Fruit fly (Drosophila melanogaster): ENCODE data around the gene Ipp.

Gene Ipp

DNA sequence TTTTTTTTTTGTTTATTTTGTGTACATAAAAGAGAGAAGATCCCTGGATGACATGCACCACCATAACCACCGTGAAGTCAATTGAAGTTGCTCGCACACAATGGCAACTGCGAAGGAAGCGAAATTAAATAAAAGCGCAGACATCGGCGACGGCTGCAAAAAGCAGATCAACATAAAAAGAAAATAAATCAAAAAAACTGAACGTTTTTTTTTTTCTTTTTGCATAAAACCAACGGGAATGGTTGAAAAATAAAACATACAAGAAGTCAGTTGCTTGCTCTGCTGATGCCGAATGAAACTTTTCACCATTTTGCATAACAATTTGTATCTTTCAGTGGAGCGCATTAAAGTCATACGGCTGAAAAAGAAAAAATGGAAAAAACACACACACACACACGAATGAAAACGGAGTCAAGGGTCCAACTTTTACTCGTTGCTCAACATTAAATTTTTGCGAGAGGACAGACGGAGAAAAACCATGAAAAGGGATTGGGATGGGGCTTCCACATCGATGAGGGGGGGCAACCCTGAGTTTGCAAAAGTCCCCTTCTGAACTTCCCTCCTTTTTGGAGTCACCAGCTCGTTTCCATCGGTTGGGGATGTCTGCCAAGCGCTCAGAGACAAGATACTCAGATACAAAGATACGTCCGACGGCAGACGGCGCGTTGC is 47.8 kb downstream of the Ipp start (continued):
- TF ChIP-seq CG4730 (GFP tag; IDR thresholded peaks at IDR 0.05): no peak
- no peak for TF ChIP-seq CG11695 (GFP tag; IDR thresholded peaks at IDR 0.05)
- TF ChIP-seq bsh (GFP tag; optimal IDR thresholded peaks at IDR 0.05): peak in 1 of 2 experiments; percentile 41
- TF ChIP-seq sd (tag; optimal IDR thresholded peaks at IDR 0.05): no peak
- 0 out of 3 replicates have a peak, but pooled peaks have one; percentile 47 for TF ChIP-seq CG2199 (GFP tag; IDR thresholded peaks at IDR 0.05)
- TF ChIP-seq prd (optimal IDR thresholded peaks at IDR 0.05): no peak
- no peak for TF ChIP-seq prd (GFP tag; IDR thresholded peaks at IDR 0.05)
- no peak for TF ChIP-seq Blimp-1 (GFP tag; optimal IDR thresholded peaks at IDR 0.05)
- no peak for TF ChIP-seq chinmo (GFP tag; IDR thresholded peaks at IDR 0.05; ENCODE audit: partially characterized antibody)
- TF ChIP-seq CrebB (tag; optimal IDR thresholded peaks at IDR 0.05): no peak
- TF ChIP-seq CG34376 (GFP tag; optimal IDR thresholded peaks at IDR 0.05): no peak
- TF ChIP-seq Nf-YA (GFP tag; IDR thresholded peaks at IDR 0.05): no peak
- TF ChIP-seq CG9817 (tag; optimal IDR thresholded peaks at IDR 0.05): no peak
- TF ChIP-seq slbo (GFP tag; IDR thresholded peaks at IDR 0.05): no peak
- no peak for TF ChIP-seq bowl (GFP tag; IDR thresholded peaks at IDR 0.05)
- TF ChIP-seq HmgZ (tag; optimal IDR thresholded peaks at IDR 0.05): no peak
- no peak for TF ChIP-seq pfk (GFP tag; optimal IDR thresholded peaks at IDR 0.05)
- TF ChIP-seq luna (GFP tag; optimal IDR thresholded peaks at IDR 0.05): no peak
- no peak for TF ChIP-seq lab (GFP tag; optimal IDR thresholded peaks at IDR 0.05)
- TF ChIP-seq Kr (GFP tag; optimal IDR thresholded peaks at IDR 0.05): no peak
- no peak for TF ChIP-seq CG15514 (GFP tag; optimal IDR thresholded peaks at IDR 0.05)
- TF ChIP-seq lmd (GFP tag; IDR thresholded peaks at IDR 0.05): no peak
- no peak for TF ChIP-seq CG1529 (GFP tag; optimal IDR thresholded peaks at IDR 0.05)
- no peak for TF ChIP-seq dati (GFP tag; IDR thresholded peaks at IDR 0.05)
- no peak for TF ChIP-seq wdn (GFP tag; IDR thresholded peaks at IDR 0.05)
- no peak for TF ChIP-seq yki (optimal IDR thresholded peaks at IDR 0.05)
- TF ChIP-seq CG10543 (GFP tag; optimal IDR thresholded peaks at IDR 0.05): no peak
- no peak for TF ChIP-seq ftz-f1 (GFP tag; optimal IDR thresholded peaks at IDR 0.05)
- TF ChIP-seq CG7987 (GFP tag; optimal IDR thresholded peaks at IDR 0.05): no peak
- TF ChIP-seq CG9932 (GFP tag; IDR thresholded peaks at IDR 0.05): no peak
- no peak for TF ChIP-seq shn (GFP tag; optimal IDR thresholded peaks at IDR 0.05)
- no peak for TF ChIP-seq Chrac-16 (GFP tag; optimal IDR thresholded peaks at IDR 0.05)
- no peak for TF ChIP-seq Dfd (GFP tag; optimal IDR thresholded peaks at IDR 0.05)
- no peak for TF ChIP-seq CG2678 (tag; optimal IDR thresholded peaks at IDR 0.05)
- TF ChIP-seq toy (GFP tag; IDR thresholded peaks at IDR 0.05): no peak
- no peak for TF ChIP-seq mirr (GFP tag; optimal IDR thresholded peaks at IDR 0.05)
- TF ChIP-seq nom (GFP tag; optimal IDR thresholded peaks at IDR 0.05): peak; percentile 93
- no peak for TF ChIP-seq hb (GFP tag; IDR thresholded peaks at IDR 0.05; ENCODE audit: partially characterized antibody)
- no peak for TF ChIP-seq bab2 (GFP tag; optimal IDR thresholded peaks at IDR 0.05)
- TF ChIP-seq zf30C (GFP tag; optimal IDR thresholded peaks at IDR 0.05): no peak
- no peak for TF ChIP-seq maf-S (GFP tag; optimal IDR thresholded peaks at IDR 0.05)
- TF ChIP-seq grau (tag; optimal IDR thresholded peaks at IDR 0.05): no peak
- TF ChIP-seq CG10979 (tag; optimal IDR thresholded peaks at IDR 0.05): no peak
- no peak for TF ChIP-seq da (GFP tag; optimal IDR thresholded peaks at IDR 0.05)
- TF ChIP-seq CG18011 (GFP tag; optimal IDR thresholded peaks at IDR 0.05): no peak
- TF ChIP-seq Pdp1 (GFP tag; optimal IDR thresholded peaks at IDR 0.05): peak in 1 of 2 experiments; percentile 64
- TF ChIP-seq CG11456 (GFP tag; IDR thresholded peaks at IDR 0.05): no peak
- TF ChIP-seq Ada2b (GFP tag; IDR thresholded peaks at IDR 0.05): 0 out of 2 replicates have a peak, but pooled peaks have one; percentile 30
- TF ChIP-seq PHDP (tag; optimal IDR thresholded peaks at IDR 0.05): no peak
- no peak for TF ChIP-seq scrt (GFP tag; optimal IDR thresholded peaks at IDR 0.05)
- no peak for TF ChIP-seq NC2β (GFP tag; optimal IDR thresholded peaks at IDR 0.05)
